Worm (Caenorhabditis elegans) whole organism, L2 larva: ENCODE results near the gene npr-43.

ENCODE experiments used
- C34F6.9 ChIP-seq: fragments of 150-350 bp; optimal IDR thresholded peaks from 2 replicates; lab custom pipeline; 2014; ENCODE audit warnings: missing biosample characterization, missing genetic modification characterization
- F13H6.1 ChIP-seq: sonication (generic microtip); optimal IDR thresholded peaks from 2 replicates; lab custom pipeline; 2016; ENCODE audit warnings: missing genetic modification characterization, missing compliant biosample characterization
- R02D3.7 ChIP-seq: fragments of 150-350 bp; optimal IDR thresholded peaks from 2 replicates; lab custom pipeline; 2014; ENCODE audit warnings: missing biosample characterization, missing genetic modification characterization
- Y55F3AM.14 ChIP-seq: fragments of 200-800 bp; sonication (Bioruptor generic); optimal IDR thresholded peaks from 2 replicates; lab custom pipeline; 2018; ENCODE audit warnings: mild to moderate bottlenecking, missing genetic modification characterization, missing compliant biosample characterization
- ZK546.5 ChIP-seq: sonication (generic microtip); optimal IDR thresholded peaks from 2 replicates; lab custom pipeline; 2017; ENCODE audit warnings: missing biosample characterization, missing genetic modification characterization
- alr-1 ChIP-seq: fragments of 150-350 bp; optimal IDR thresholded peaks from 2 replicates; lab custom pipeline; 2014; ENCODE audit warnings: missing biosample characterization, missing genetic modification characterization
- aly-2 ChIP-seq: fragments of 150-350 bp; optimal IDR thresholded peaks from 2 replicates; lab custom pipeline; 2014; ENCODE audit warnings: missing biosample characterization, missing genetic modification characterization
- ama-1 ChIP-seq: fragments of 150-350 bp; optimal IDR thresholded peaks from 2 replicates; lab custom pipeline; 2018; ENCODE audit warnings: inconsistent platforms
- blmp-1 ChIP-seq: sonication (generic microtip); optimal IDR thresholded peaks from 2 replicates; lab custom pipeline; 2017; ENCODE audit warnings: missing genetic modification characterization, mild to moderate bottlenecking, missing compliant biosample characterization, antibody characterized with exemption, moderate library complexity; ENCODE audit not compliant: insufficient read depth
- ceh-16 ChIP-seq: fragments of 150-350 bp; optimal IDR thresholded peaks from 2 replicates; lab custom pipeline; 2014; ENCODE audit warnings: missing biosample characterization, missing genetic modification characterization
- ceh-82 ChIP-seq: fragments of 150-350 bp; optimal IDR thresholded peaks from 2 replicates; lab custom pipeline; 2014; ENCODE audit warnings: missing biosample characterization, missing genetic modification characterization
- crh-2 ChIP-seq: sonication (generic microtip); optimal IDR thresholded peaks from 2 replicates; lab custom pipeline; 2017; ENCODE audit warnings: missing biosample characterization, missing genetic modification characterization
- dmd-4 ChIP-seq: sonication (generic microtip); optimal IDR thresholded peaks from 2 replicates; lab custom pipeline; 2017; ENCODE audit warnings: missing biosample characterization, missing genetic modification characterization
- egl-27 ChIP-seq: sonication (generic microtip); optimal IDR thresholded peaks from 3 replicates; lab custom pipeline; 2017; ENCODE audit warnings: missing biosample characterization, missing genetic modification reagents, missing genetic modification characterization
- elt-1 ChIP-seq: fragments of 150-350 bp; optimal IDR thresholded peaks from 2 replicates; lab custom pipeline; 2014; ENCODE audit warnings: missing biosample characterization, missing genetic modification characterization
- elt-3 ChIP-seq: sonication (generic microtip); optimal IDR thresholded peaks from 2 replicates; lab custom pipeline; 2017; ENCODE audit warnings: missing biosample characterization, missing genetic modification characterization
- fos-1 ChIP-seq: fragments of 150-350 bp; optimal IDR thresholded peaks from 2 replicates; lab custom pipeline; 2014; ENCODE audit warnings: missing biosample characterization, missing genetic modification characterization
- gmeb-1 ChIP-seq: fragments of 150-350 bp; optimal IDR thresholded peaks from 2 replicates; lab custom pipeline; 2014; ENCODE audit warnings: missing biosample characterization, missing genetic modification characterization
- lin-11 ChIP-seq: fragments of 150-350 bp; sonication (generic microtip); optimal IDR thresholded peaks from 2 replicates; lab custom pipeline; 2014; ENCODE audit warnings: missing biosample characterization, missing genetic modification characterization, inconsistent platforms, mixed read lengths
- lin-13 ChIP-seq: fragments of 150-350 bp; optimal IDR thresholded peaks from 2 replicates; lab custom pipeline; 2014; ENCODE audit warnings: missing biosample characterization, missing genetic modification reagents, missing genetic modification characterization
- lin-39 ChIP-seq: fragments of 150-350 bp; optimal IDR thresholded peaks from 2 replicates; lab custom pipeline; 2014; ENCODE audit warnings: missing biosample characterization, missing genetic modification reagents, missing genetic modification characterization
- lsy-2 ChIP-seq, 2 experiments: fragments of 150-350 bp in 1 of 2; sonication (generic microtip) in 1 of 2; optimal IDR thresholded peaks; 2 replicates each; lab custom pipeline; 2014 to 2017; ENCODE audit warnings: missing biosample characterization in 2 of 2, missing genetic modification characterization in 2 of 2
- mab-5 ChIP-seq: fragments of 150-350 bp; optimal IDR thresholded peaks from 2 replicates; lab custom pipeline; 2014; ENCODE audit warnings: missing biosample characterization, missing genetic modification characterization
- mbf-1 ChIP-seq: sonication (generic microtip); optimal IDR thresholded peaks from 2 replicates; lab custom pipeline; 2017; ENCODE audit warnings: missing biosample characterization, missing genetic modification characterization
- mdl-1 ChIP-seq, 2 experiments: fragments of 150-350 bp in 1 of 2; sonication (generic microtip) in 1 of 2; optimal IDR thresholded peaks; 2 replicates each; lab custom pipeline; 2017; ENCODE audit warnings: missing biosample characterization in 2 of 2, missing genetic modification characterization in 2 of 2
- nhr-10 ChIP-seq: sonication (generic microtip); optimal IDR thresholded peaks from 2 replicates; lab custom pipeline; 2017; ENCODE audit warnings: missing biosample characterization, missing genetic modification characterization
- nhr-11 ChIP-seq: fragments of 150-350 bp; optimal IDR thresholded peaks from 2 replicates; lab custom pipeline; 2014; ENCODE audit warnings: missing biosample characterization, missing genetic modification characterization
- nhr-12 ChIP-seq: fragments of 150-350 bp; optimal IDR thresholded peaks from 2 replicates; lab custom pipeline; 2014; ENCODE audit warnings: missing biosample characterization, missing genetic modification characterization
- nhr-129 ChIP-seq: fragments of 150-350 bp; optimal IDR thresholded peaks from 2 replicates; lab custom pipeline; 2014; ENCODE audit warnings: missing biosample characterization, missing genetic modification characterization
- nhr-21 ChIP-seq: fragments of 150-350 bp; optimal IDR thresholded peaks from 2 replicates; lab custom pipeline; 2014; ENCODE audit warnings: missing biosample characterization, missing genetic modification characterization
- nhr-23 ChIP-seq: fragments of 150-350 bp; optimal IDR thresholded peaks from 2 replicates; lab custom pipeline; 2014; ENCODE audit warnings: missing biosample characterization, missing genetic modification reagents, missing genetic modification characterization
- nhr-237 ChIP-seq: fragments of 150-350 bp; optimal IDR thresholded peaks from 2 replicates; lab custom pipeline; 2014; ENCODE audit warnings: missing biosample characterization, missing genetic modification characterization
- nhr-25 ChIP-seq: fragments of 150-350 bp; sonication (generic microtip); optimal IDR thresholded peaks from 3 replicates; lab custom pipeline; 2014; ENCODE audit warnings: missing biosample characterization, missing genetic modification characterization
- nhr-6 ChIP-seq: fragments of 150-350 bp; optimal IDR thresholded peaks from 2 replicates; lab custom pipeline; 2014; ENCODE audit warnings: missing biosample characterization, missing genetic modification characterization
- nhr-77 ChIP-seq: fragments of 150-350 bp; optimal IDR thresholded peaks from 2 replicates; lab custom pipeline; 2014; ENCODE audit warnings: missing biosample characterization, missing genetic modification characterization
- peb-1 ChIP-seq: fragments of 150-350 bp; optimal IDR thresholded peaks from 2 replicates; lab custom pipeline; 2014; ENCODE audit warnings: missing biosample characterization, missing genetic modification characterization
- sem-4 ChIP-seq: fragments of 150-350 bp; optimal IDR thresholded peaks from 2 replicates; lab custom pipeline; 2014; ENCODE audit warnings: missing biosample characterization, missing genetic modification reagents, missing genetic modification characterization
- skn-1 ChIP-seq: sonication (generic microtip); optimal IDR thresholded peaks from 2 replicates; lab custom pipeline; 2017; ENCODE audit warnings: missing biosample characterization, missing genetic modification characterization
- sma-3 ChIP-seq: sonication (generic microtip); optimal IDR thresholded peaks from 2 replicates; lab custom pipeline; 2016; ENCODE audit warnings: missing genetic modification reagents, missing genetic modification characterization, missing compliant biosample characterization
- sma-9 ChIP-seq, 2 experiments: fragments of 150-350 bp in 1 of 2; sonication (generic microtip) in 1 of 2; optimal IDR thresholded peaks; 2 replicates each; lab custom pipeline; 2014 to 2016; ENCODE audit warnings: missing genetic modification characterization in 2 of 2, mild to moderate bottlenecking in 1 of 2, missing biosample characterization in 1 of 2, missing compliant biosample characterization in 1 of 2, missing genetic modification reagents in 1 of 2, moderate library complexity in 1 of 2
- snpc-4 ChIP-seq: fragments of 150-350 bp; optimal IDR thresholded peaks from 2 replicates; lab custom pipeline; 2014; ENCODE audit warnings: missing biosample characterization, missing genetic modification characterization
- unc-39 ChIP-seq: fragments of 150-350 bp; optimal IDR thresholded peaks from 2 replicates; lab custom pipeline; 2014; ENCODE audit warnings: missing biosample characterization, missing genetic modification characterization
- unc-55 ChIP-seq: fragments of 150-350 bp; sonication (generic microtip); optimal IDR thresholded peaks from 3 replicates; lab custom pipeline; 2014; ENCODE audit warnings: missing biosample characterization, missing genetic modification reagents, missing genetic modification characterization
- unc-62 ChIP-seq: fragments of 150-350 bp; optimal IDR thresholded peaks from 2 replicates; lab custom pipeline; 2014; ENCODE audit warnings: missing biosample characterization, missing genetic modification reagents, missing genetic modification characterization
- zag-1 ChIP-seq: fragments of 150-350 bp; optimal IDR thresholded peaks from 2 replicates; lab custom pipeline; 2014; ENCODE audit warnings: missing biosample characterization, missing genetic modification characterization
- ztf-1 ChIP-seq: fragments of 200-800 bp; sonication (Bioruptor generic); conservative IDR thresholded peaks from 2 replicates; pipeline ENCODE4 v1.3.6; 2022; ENCODE audit warnings: missing genetic modification characterization, missing compliant biosample characterization
- ztf-11 ChIP-seq: sonication (generic microtip); optimal IDR thresholded peaks from 2 replicates; lab custom pipeline; 2017; ENCODE audit warnings: missing biosample characterization, missing genetic modification characterization
- ztf-4 ChIP-seq: fragments of 150-350 bp; optimal IDR thresholded peaks from 2 replicates; lab custom pipeline; 2014; ENCODE audit warnings: missing biosample characterization, missing genetic modification characterization

The npr-43 gene

DNA sequence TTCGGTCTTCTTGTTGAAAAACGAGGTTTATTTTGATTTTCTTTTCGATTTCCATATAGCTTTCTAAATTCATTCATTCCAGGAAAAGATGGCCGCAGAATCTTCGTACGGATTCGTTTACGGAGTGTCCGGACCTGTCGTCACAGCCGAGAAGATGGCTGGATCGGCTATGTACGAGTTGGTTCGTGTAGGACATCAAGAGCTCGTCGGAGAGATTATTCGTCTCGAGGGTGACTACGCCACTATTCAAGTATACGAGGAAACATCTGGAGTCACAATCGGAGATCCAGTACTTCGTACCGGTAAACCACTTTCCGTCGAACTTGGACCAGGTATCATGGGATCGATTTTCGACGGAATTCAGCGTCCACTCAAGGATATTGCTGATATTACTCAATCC, 27.3 kb downstream of the npr-43 start, which contains the start of gene vha-13:
vha-13 (plus strand) TSS at position 81 of the 400 bp plus-strand sequence.
- TF ChIP-seq nhr-237 (tag; lab: Kevin White, UChicago) (no peak), nhr-12 (no peak), elt-3 (no peak), dmd-4 (tag; lab: Kevin White, UChicago) (no peak), nhr-10 (no peak), snpc-4 (tag; lab: Kevin White, UChicago) (no peak), nhr-23 (no peak)

- peak; percentile 59 for TF ChIP-seq nhr-21 (tag; lab: Kevin White, UChicago)
- no peak for TF ChIP-seq nhr-77 (tag; lab: Kevin White, UChicago)
- TF ChIP-seq unc-55 (GFP tag; lab: Kevin White, UChicago), result peak; percentile 80
- peak; percentile 59 for TF ChIP-seq lin-11 (tag; lab: Kevin White, UChicago)
- no peak for TF ChIP-seq R02D3.7 (tag; lab: Kevin White, UChicago)
- no peak for TF ChIP-seq nhr-23
- peak; percentile 79 for TF ChIP-seq F13H6.1
- no peak for TF ChIP-seq lin-39
- TF ChIP-seq gmeb-1 (tag; lab: Kevin White, UChicago), result peak; percentile 61
- TF ChIP-seq nhr-6 (tag; lab: Kevin White, UChicago), result no peak
- TF ChIP-seq ZK546.5, result no peak
- no peak for TF ChIP-seq dmd-4 (tag; lab: Kevin White, UChicago)
- TF ChIP-seq snpc-4 (tag; lab: Kevin White, UChicago), result peak; percentile 87
- peak; percentile 90 for TF ChIP-seq C34F6.9
- TF ChIP-seq nhr-129, result peak; percentile 88
- TF ChIP-seq unc-62 (GFP tag; lab: Kevin White, UChicago), result no peak
- no peak for TF ChIP-seq nhr-237 (tag; lab: Kevin White, UChicago)
- peak; percentile 49 for TF ChIP-seq nhr-11 (tag; lab: Kevin White, UChicago)
- no peak for TF ChIP-seq ceh-82 (tag; lab: Kevin White, UChicago)
- TF ChIP-seq mbf-1, result no peak
- TF ChIP-seq ceh-16 (tag; lab: Kevin White, UChicago), result no peak
- TF ChIP-seq sem-4, result peak; percentile 37
- TF ChIP-seq ztf-1 (GFP tag; lab: Robert Waterston, UW), result no peak
- TF ChIP-seq sma-9 (GFP tag; optimal IDR thresholded peaks at IDR 0.05; lab: Kevin White, UChicago), result peak; percentile 49
- no peak for TF ChIP-seq sma-9 (tag; optimal IDR thresholded peaks at IDR 0.05; lab: Kevin White, UChicago)
- no peak for TF ChIP-seq aly-2
- TF ChIP-seq skn-1 (tag; lab: Kevin White, UChicago), result no peak
- peak; percentile 16 for TF ChIP-seq Y55F3AM.14 (GFP tag; lab: Kevin White, UChicago)
- peak in 1 of 2 experiments; percentile 40 for TF ChIP-seq mdl-1 (tag; optimal IDR thresholded peaks at IDR 0.05; lab: Kevin White, UChicago)
- no peak for TF ChIP-seq nhr-10
- TF ChIP-seq mab-5 (tag; lab: Kevin White, UChicago), result peak; percentile 50
- TF ChIP-seq fos-1 (tag; lab: Kevin White, UChicago), result peak; percentile 91
- no peak for TF ChIP-seq elt-1 (tag; lab: Kevin White, UChicago)
- no peak for TF ChIP-seq nhr-12
- TF ChIP-seq blmp-1, result peak; percentile 54
- peak; percentile 72 for TF ChIP-seq sma-3
- TF ChIP-seq peb-1 (tag; lab: Kevin White, UChicago), result no peak
- peak; percentile 58 for TF ChIP-seq nhr-25 (tag; lab: Kevin White, UChicago)
- TF ChIP-seq alr-1, result no peak
- TF ChIP-seq elt-3, result no peak
- peak; percentile 40 for TF ChIP-seq egl-27 (tag; lab: Kevin White, UChicago)
- TF ChIP-seq ztf-4 (tag; lab: Kevin White, UChicago), result no peak
- TF ChIP-seq unc-39 (tag; lab: Kevin White, UChicago), result peak; percentile 12
- peak; percentile 93 for TF ChIP-seq crh-2
- no peak for TF ChIP-seq ztf-11 (tag; lab: Kevin White, UChicago)
- peak; percentile 4 for TF ChIP-seq ama-1 (lab: Kevin White, UChicago)
- peak; percentile 1 to 76 for TF ChIP-seq lsy-2 (tag; optimal IDR thresholded peaks at IDR 0.05; lab: Kevin White, UChicago)
- peak; percentile 87 for TF ChIP-seq zag-1 (tag; lab: Kevin White, UChicago)
- peak; percentile 58 for TF ChIP-seq lin-13 (GFP tag; lab: Kevin White, UChicago)
These were observed 27.9 kb downstream of the npr-43 start for ce11 chrV:14350949-14351348.
